Fruit fly (Drosophila melanogaster) whole organism, embryonic: ENCODE data around the gene Pde11.

Experiments
- Abd-B ChIP-seq: fragments of 200-800 bp; sonication (Bioruptor generic); optimal IDR thresholded peaks from 2 replicates; lab custom pipeline; 2018; ENCODE audit warnings: missing biosample characterization, mild to moderate bottlenecking, missing genetic modification characterization, moderate library complexity
- B-H1 ChIP-seq: fragments of 200-800 bp; sonication (Bioruptor generic); IDR thresholded peaks from 3 replicates; pipeline ENCODE4 v1.3.6; 2022; ENCODE audit warnings: missing biosample characterization, missing genetic modification characterization
- Bgb ChIP-seq: fragments of 200-800 bp; sonication (Bioruptor generic); IDR thresholded peaks from 2 replicates; pipeline ENCODE4 v1.3.6; 2022; ENCODE audit warnings: missing biosample characterization, missing genetic modification characterization; ENCODE audit not compliant: partially characterized antibody
- CG10209 ChIP-seq: fragments of 200-800 bp; sonication (Bioruptor generic); optimal IDR thresholded peaks from 3 replicates; lab custom pipeline; 2017; ENCODE audit warnings: missing biosample characterization, mild to moderate bottlenecking, missing genetic modification characterization, missing genetic modification reagents
- CG12391 ChIP-seq: fragments of 200-800 bp; sonication (Bioruptor generic); optimal IDR thresholded peaks from 3 replicates; lab custom pipeline; 2018; ENCODE audit warnings: missing biosample characterization, mild to moderate bottlenecking, missing genetic modification characterization, moderate library complexity
- CG12659 ChIP-seq: fragments of 200-800 bp; sonication (Bioruptor generic); optimal IDR thresholded peaks from 3 replicates; lab custom pipeline; 2017; ENCODE audit warnings: mild to moderate bottlenecking, missing biosample characterization, missing genetic modification reagents, missing genetic modification characterization
- CG12769 ChIP-seq: fragments of 200-800 bp; sonication (Bioruptor generic); optimal IDR thresholded peaks from 2 replicates; lab custom pipeline; 2019; ENCODE audit warnings: missing biosample characterization, mild to moderate bottlenecking, missing genetic modification characterization, moderate library complexity
- CG15011 ChIP-seq: fragments of 200-800 bp; sonication (Bioruptor generic); optimal IDR thresholded peaks from 3 replicates; lab custom pipeline; 2018; ENCODE audit warnings: missing biosample characterization, mild to moderate bottlenecking, missing genetic modification characterization
- CG16779 ChIP-seq: fragments of 200-800 bp; sonication (Bioruptor generic); IDR thresholded peaks from 2 replicates; pipeline ENCODE4 v1.3.6; 2022; ENCODE audit warnings: missing biosample characterization, missing genetic modification characterization
- CG17568 ChIP-seq: fragments of 200-800 bp; sonication (Bioruptor generic); optimal IDR thresholded peaks from 2 replicates; lab custom pipeline; 2018; ENCODE audit warnings: missing biosample characterization, mild to moderate bottlenecking, missing genetic modification characterization, moderate library complexity
- CG17912 ChIP-seq: fragments of 200-800 bp; sonication (Bioruptor generic); optimal IDR thresholded peaks from 2 replicates; lab custom pipeline; 2018; ENCODE audit warnings: missing biosample characterization, mild to moderate bottlenecking, missing genetic modification characterization
- CG1792 ChIP-seq: fragments of 200-800 bp; sonication (Bioruptor generic); optimal IDR thresholded peaks from 2 replicates; lab custom pipeline; 2016; ENCODE audit warnings: missing biosample characterization, missing genetic modification characterization
- CG18262 ChIP-seq: fragments of 200-800 bp; optimal IDR thresholded peaks from 3 replicates; lab custom pipeline; 2019; ENCODE audit warnings: missing biosample characterization, mild to moderate bottlenecking, missing genetic modification characterization, moderate library complexity
- CG31441 ChIP-seq: fragments of 200-800 bp; sonication (Bioruptor generic); IDR thresholded peaks from 2 replicates; pipeline ENCODE4 v1.3.6; 2022; ENCODE audit warnings: missing biosample characterization, missing genetic modification characterization
- CG32532 ChIP-seq: fragments of 200-800 bp; sonication (Bioruptor generic); IDR thresholded peaks from 2 replicates; pipeline ENCODE4 v1.3.6; 2022; ENCODE audit warnings: missing biosample characterization, missing genetic modification characterization
- CG3281 ChIP-seq: fragments of 200-800 bp; sonication (Bioruptor generic); optimal IDR thresholded peaks from 3 replicates; lab custom pipeline; 2017; ENCODE audit warnings: missing biosample characterization, mild to moderate bottlenecking, missing genetic modification characterization
- CG33213 ChIP-seq: fragments of 200-800 bp; sonication (Bioruptor generic); optimal IDR thresholded peaks from 3 replicates; lab custom pipeline; 2016; ENCODE audit warnings: missing biosample characterization, missing genetic modification characterization
- CG3847 ChIP-seq: fragments of 200-800 bp; sonication (Bioruptor generic); IDR thresholded peaks from 2 replicates; pipeline ENCODE4 v1.3.6; 2022; ENCODE audit warnings: missing biosample characterization, missing genetic modification characterization
- CG7556 ChIP-seq: fragments of 200-800 bp; sonication (Bioruptor generic); optimal IDR thresholded peaks from 2 replicates; lab custom pipeline; 2017; ENCODE audit warnings: missing biosample characterization, mild to moderate bottlenecking, missing genetic modification characterization
- CG7745 ChIP-seq: fragments of 200-800 bp; sonication (Bioruptor generic); optimal IDR thresholded peaks from 2 replicates; lab custom pipeline; 2018; ENCODE audit warnings: missing biosample characterization, mild to moderate bottlenecking, missing genetic modification characterization, moderate library complexity
- CG8478 ChIP-seq: fragments of >200 bp; optimal IDR thresholded peaks from 2 replicates; lab custom pipeline; 2018
- CG9727 ChIP-seq: fragments of 200-800 bp; sonication (Bioruptor generic); optimal IDR thresholded peaks from 3 replicates; lab custom pipeline; 2017; ENCODE audit warnings: missing biosample characterization, mild to moderate bottlenecking, missing genetic modification characterization
- CHES-1-like ChIP-seq: fragments of 200-800 bp; sonication (Bioruptor generic); optimal IDR thresholded peaks from 2 replicates; lab custom pipeline; 2016; ENCODE audit warnings: missing biosample characterization, missing genetic modification characterization
- Dref ChIP-seq: fragments of 200-800 bp; sonication (Bioruptor generic); IDR thresholded peaks from 2 replicates; pipeline ENCODE4 v1.3.6; 2022; ENCODE audit warnings: missing biosample characterization, missing genetic modification characterization
- Hey ChIP-seq: fragments of 200-800 bp; sonication (Bioruptor generic); optimal IDR thresholded peaks from 3 replicates; lab custom pipeline; 2018; ENCODE audit warnings: missing biosample characterization, mild to moderate bottlenecking, missing genetic modification characterization
- Hr3 ChIP-seq: fragments of 200-800 bp; sonication (Bioruptor generic); optimal IDR thresholded peaks from 3 replicates; lab custom pipeline; 2016; ENCODE audit warnings: missing biosample characterization, missing genetic modification characterization
- Med ChIP-seq: fragments of 200-800 bp; sonication (Bioruptor generic); peaks from one replicate; lab custom pipeline; 2016; ENCODE audit warnings: missing biosample characterization, missing genetic modification characterization, mild to moderate bottlenecking, inconsistent platforms, moderate library complexity
- Mes4 ChIP-seq: fragments of 200-800 bp; sonication (Bioruptor generic); optimal IDR thresholded peaks from 2 replicates; lab custom pipeline; 2016; ENCODE audit warnings: missing biosample characterization, missing genetic modification characterization
- Myb ChIP-seq: fragments of 200-800 bp; sonication (Bioruptor generic); optimal IDR thresholded peaks from 2 replicates; lab custom pipeline; 2016; ENCODE audit warnings: missing biosample characterization, missing genetic modification characterization
- Nf-YA ChIP-seq: fragments of 200-800 bp; sonication (Bioruptor generic); IDR thresholded peaks from 2 replicates; pipeline ENCODE4 v1.3.6; 2022; ENCODE audit warnings: missing biosample characterization, missing genetic modification characterization
- Rx ChIP-seq: fragments of 200-800 bp; sonication (Bioruptor generic); IDR thresholded peaks from 2 replicates; pipeline ENCODE4 v1.3.6; 2022; ENCODE audit warnings: missing biosample characterization, missing genetic modification characterization
- Sry-β ChIP-seq: fragments of 200-800 bp; sonication (Bioruptor generic); optimal IDR thresholded peaks from 2 replicates; lab custom pipeline; 2018; ENCODE audit warnings: missing biosample characterization, mild to moderate bottlenecking, missing genetic modification characterization, moderate library complexity
- Sry-δ ChIP-seq: fragments of 200-800 bp; sonication (Bioruptor generic); optimal IDR thresholded peaks from 2 replicates; lab custom pipeline; 2016; ENCODE audit warnings: missing biosample characterization, missing genetic modification characterization
- Trl ChIP-seq, 3 experiments: fragments of >200 bp in 2 of 3; fragments of 200-800 bp in 1 of 3; sonication (Bioruptor generic) in 1 of 3; optimal IDR thresholded peaks; 2 replicates in 1 of 3; 3 replicates in 2 of 3; lab custom pipeline; 2016 to 2017; ENCODE audit warnings: missing biosample characterization in 1 of 3, missing genetic modification characterization in 1 of 3
- Vsx1 ChIP-seq: fragments of 200-800 bp; sonication (Bioruptor generic); optimal IDR thresholded peaks from 2 replicates; lab custom pipeline; 2017; ENCODE audit warnings: missing biosample characterization, mild to moderate bottlenecking, missing genetic modification characterization, missing genetic modification reagents
- Xrp1 ChIP-seq: fragments of 200-800 bp; sonication (Bioruptor generic); IDR thresholded peaks from 2 replicates; pipeline ENCODE4 v1.3.6; 2022; ENCODE audit warnings: missing biosample characterization, missing genetic modification characterization
- ab ChIP-seq: fragments of 200-800 bp; sonication (Bioruptor generic); optimal IDR thresholded peaks from 2 replicates; lab custom pipeline; 2016; ENCODE audit warnings: missing biosample characterization, missing genetic modification characterization
- ash1 ChIP-seq: fragments of 200-800 bp; sonication (Bioruptor generic); optimal IDR thresholded peaks from 2 replicates; lab custom pipeline; 2018; ENCODE audit warnings: missing biosample characterization, mild to moderate bottlenecking, missing genetic modification characterization
- ato ChIP-seq: fragments of 200-800 bp; sonication (Bioruptor generic); IDR thresholded peaks from 2 replicates; pipeline ENCODE4 v1.3.6; 2022; ENCODE audit warnings: missing biosample characterization, missing genetic modification characterization; ENCODE audit not compliant: partially characterized antibody
- ci ChIP-seq: fragments of 200-800 bp; sonication (Bioruptor generic); IDR thresholded peaks from 3 replicates; pipeline ENCODE4 v1.3.6; 2022; ENCODE audit warnings: missing biosample characterization, missing genetic modification characterization
- dati ChIP-seq: fragments of 200-800 bp; sonication (Bioruptor generic); IDR thresholded peaks from 2 replicates; pipeline ENCODE4 v1.3.6; 2022; ENCODE audit warnings: missing biosample characterization, missing genetic modification characterization
- hkb ChIP-seq, 2 experiments: fragments of 200-800 bp in 1 of 2; fragments of >200 bp in 1 of 2; sonication (Bioruptor generic) in 1 of 2; IDR thresholded peaks in 1 of 2; optimal IDR thresholded peaks in 1 of 2; 2 replicates each; pipeline versions ENCODE4 v1.3.6 to Lab custom; 2017 to 2022; ENCODE audit warnings: missing biosample characterization in 1 of 2, missing genetic modification characterization in 1 of 2
- lola ChIP-seq, 3 experiments: fragments of >200 bp in 2 of 3; fragments of 200-800 bp in 1 of 3; sonication (Bioruptor generic) in 1 of 3; optimal IDR thresholded peaks; 2 replicates each; lab custom pipeline; 2017 to 2019; ENCODE audit warnings: missing biosample characterization in 3 of 3, missing genetic modification characterization in 3 of 3, mild to moderate bottlenecking in 1 of 3, moderate library complexity in 1 of 3
- nau ChIP-seq: fragments of 200-800 bp; sonication (Bioruptor generic); optimal IDR thresholded peaks from 3 replicates; lab custom pipeline; 2017; ENCODE audit warnings: missing biosample characterization, mild to moderate bottlenecking, missing genetic modification characterization, missing genetic modification reagents
- pita ChIP-seq: fragments of 200-800 bp; sonication (Bioruptor generic); optimal IDR thresholded peaks from 2 replicates; lab custom pipeline; 2017; ENCODE audit warnings: missing biosample characterization, mild to moderate bottlenecking, missing genetic modification characterization
- seq ChIP-seq: fragments of 200-800 bp; sonication (Bioruptor generic); IDR thresholded peaks from 2 replicates; pipeline ENCODE4 v1.3.6; 2022; ENCODE audit warnings: missing biosample characterization, missing genetic modification characterization
- sim ChIP-seq: fragments of 200-800 bp; sonication (Bioruptor generic); IDR thresholded peaks from 2 replicates; pipeline ENCODE4 v1.3.6; 2022; ENCODE audit warnings: missing biosample characterization, missing genetic modification characterization

The Pde11 gene

DNA sequence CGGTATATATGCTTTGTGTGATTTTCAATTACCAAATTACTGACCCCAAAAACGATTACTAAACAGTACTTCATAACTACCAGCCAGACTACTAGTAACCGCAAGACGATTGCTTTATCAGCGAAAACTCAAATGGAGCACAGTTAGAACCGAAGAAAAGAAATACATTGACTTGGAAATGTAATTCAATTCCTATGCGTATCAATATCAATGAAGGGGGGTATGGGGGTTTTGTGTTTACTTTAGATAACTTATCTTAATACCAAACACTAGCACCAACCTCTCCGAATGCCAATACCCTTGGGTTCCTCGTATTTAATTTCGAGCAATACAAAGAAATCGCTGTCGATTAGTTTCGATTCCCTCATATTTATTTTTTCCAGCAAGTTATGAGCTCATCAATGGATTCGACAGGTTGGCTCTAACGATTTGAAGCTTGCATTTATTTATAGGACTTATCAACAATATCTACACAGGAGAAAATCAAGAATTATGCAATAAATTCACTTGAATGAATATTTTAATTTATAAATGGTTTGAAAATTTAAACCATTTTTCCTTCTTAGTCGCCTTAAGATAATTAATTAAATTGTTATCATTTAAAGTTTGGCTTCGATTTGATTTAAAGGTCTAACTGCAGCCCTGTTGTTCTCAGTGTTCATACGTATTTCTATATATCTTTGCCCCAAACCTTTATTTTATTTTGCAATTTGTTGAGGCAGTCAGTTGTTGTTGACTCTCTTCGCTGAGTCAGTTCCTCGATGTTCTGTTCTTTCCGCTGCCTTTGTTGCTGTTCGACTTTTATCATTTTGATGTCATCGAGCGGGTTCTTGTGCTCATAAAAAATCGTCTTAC lies 31.4 kb upstream of the Pde11 start (continued):
- TF ChIP-seq CG7745 (tag; lab: Kevin White, UChicago) (peak; percentile 45), Rx (0 out of 2 replicates have a peak, but pooled peaks have one; percentile 20), Mes4 (GFP tag; lab: Kevin White, UChicago) (no peak), CG9727 (peak; percentile 86), CG17912 (peak; percentile 19), seq (GFP tag; lab: Robert Waterston, UW) (peak; percentile 79), Hey (tag; lab: Kevin White, UChicago) (peak; percentile 43), dati (GFP tag; lab: Robert Waterston, UW) (no peak), CG12659 (peak; percentile 75), ash1 (GFP tag; lab: Kevin White, UChicago) (no peak), Sry-β (GFP tag; lab: Kevin White, UChicago) (no peak), ato (GFP tag; lab: Robert Waterston, UW) (no peak), B-H1 (GFP tag; lab: Robert Waterston, UW) (peak; percentile 69), ci (GFP tag; lab: Robert Waterston, UW) (peak; percentile 79), CG32532 (GFP tag; lab: Robert Waterston, UW) (peak; percentile 82), lola (GFP tag; optimal IDR thresholded peaks at IDR 0.05; lab: Kevin White, UChicago) (peak in 1 of 3 experiments; percentile 66), sim (GFP tag; lab: Robert Waterston, UW) (0 out of 2 replicates have a peak, but pooled peaks have one; percentile 56), CG1792 (GFP tag; lab: Kevin White, UChicago) (peak; percentile 3), CG12769 (peak; percentile 44), hkb (optimal IDR thresholded peaks at IDR 0.05; lab: Kevin White, UChicago) (no peak), hkb (GFP tag; IDR thresholded peaks at IDR 0.05; lab: Robert Waterston, UW) (peak; percentile 74), CG3281 (GFP tag; lab: Kevin White, UChicago) (peak; percentile 85), Trl (optimal IDR thresholded peaks at IDR 0.05; lab: Kevin White, UChicago) (no peak), Trl (GFP tag; optimal IDR thresholded peaks at IDR 0.05; lab: Kevin White, UChicago) (no peak), Vsx1 (GFP tag; lab: Kevin White, UChicago) (peak; percentile 57), Med (GFP tag; lab: Kevin White, UChicago) (peak; percentile 81), Xrp1 (GFP tag; lab: Robert Waterston, UW) (peak; percentile 81), CG17568 (GFP tag; lab: Kevin White, UChicago) (peak; percentile 20), CG7556 (GFP tag; lab: Kevin White, UChicago) (peak; percentile 83), nau (peak; percentile 58), Bgb (no peak), CG10209 (GFP tag; lab: Kevin White, UChicago) (peak; percentile 65), CG12391 (tag; lab: Kevin White, UChicago) (peak; percentile 85), Abd-B (peak; percentile 71), CG31441 (GFP tag; lab: Robert Waterston, UW) (peak; percentile 87), CG3847 (GFP tag; lab: Robert Waterston, UW) (peak; percentile 79), CG18262 (peak; percentile 86), Nf-YA (GFP tag; lab: Robert Waterston, UW) (peak; percentile 62; the same call in 1 of the 2 replicates), CG15011 (peak; percentile 59), Dref (no peak), Hr3 (GFP tag; lab: Kevin White, UChicago) (peak; percentile 56), CHES-1-like (GFP tag; lab: Kevin White, UChicago) (peak; percentile 1), ab (GFP tag; lab: Kevin White, UChicago) (no peak), Myb (GFP tag; lab: Kevin White, UChicago) (peak; percentile 18), CG33213 (GFP tag; lab: Kevin White, UChicago) (peak; percentile 38), CG8478 (lab: Kevin White, UChicago) (no peak), pita (GFP tag; lab: Kevin White, UChicago) (no peak), Sry-δ (GFP tag; lab: Kevin White, UChicago) (peak; percentile 20), CG16779 (GFP tag; lab: Robert Waterston, UW) (no peak)
